Fruit fly (Drosophila melanogaster): ENCODE results near the gene Cyp4ac1.

Gene Cyp4ac1

dm6 chr2L:5260267-5260666 is 3.5 kb upstream of the Cyp4ac1 start:
- no peak for TF ChIP-seq insv (optimal IDR thresholded peaks at IDR 0.05)

- TF ChIP-seq Sin3A (optimal IDR thresholded peaks at IDR 0.05), result no peak
- TF ChIP-seq ttk (optimal IDR thresholded peaks at IDR 0.05), result no peak
- no peak for TF ChIP-seq h (optimal IDR thresholded peaks at IDR 0.05)
- no peak for TF ChIP-seq insv (optimal IDR thresholded peaks at IDR 0.05)
- TF ChIP-seq psq (optimal IDR thresholded peaks at IDR 0.05), result no peak
- no peak for TF ChIP-seq Myc (optimal IDR thresholded peaks at IDR 0.05)
These were observed 2.4 kb upstream of the Cyp4ac1 start for dm6 chr2L:5261223-5261984.

- TF ChIP-seq Sin3A (optimal IDR thresholded peaks at IDR 0.05), result no peak
- TF ChIP-seq insv (optimal IDR thresholded peaks at IDR 0.05), result no peak
- no peak for TF ChIP-seq ttk (optimal IDR thresholded peaks at IDR 0.05)
- TF ChIP-seq psq (optimal IDR thresholded peaks at IDR 0.05), result no peak
- TF ChIP-seq h (optimal IDR thresholded peaks at IDR 0.05), result no peak
- TF ChIP-seq Myc (optimal IDR thresholded peaks at IDR 0.05), result no peak
These were observed 356 bp downstream of the Cyp4ac1 start for dm6 chr2L:5264157-5264556.

dm6 chr2L:5266092-5266491 is 2.3 kb downstream of the Cyp4ac1 start, which contains the start of gene Cyp4ac2:
TSS of gene Cyp4ac2 (plus strand) at chr2L:5266392.
- no peak for TF ChIP-seq Sin3A (optimal IDR thresholded peaks at IDR 0.05)
- TF ChIP-seq h (optimal IDR thresholded peaks at IDR 0.05), result no peak
- TF ChIP-seq insv (optimal IDR thresholded peaks at IDR 0.05), result no peak

dm6 chr2L:5268198-5268597 is 4.4 kb downstream of the Cyp4ac1 start, which contains the start of gene Cyp4ac3:
TSS of gene Cyp4ac3 (plus strand) at chr2L:5268498.
- TF ChIP-seq ttk (optimal IDR thresholded peaks at IDR 0.05) (no peak), Myc (optimal IDR thresholded peaks at IDR 0.05) (no peak), psq (optimal IDR thresholded peaks at IDR 0.05) (no peak), insv (optimal IDR thresholded peaks at IDR 0.05) (no peak), h (optimal IDR thresholded peaks at IDR 0.05) (no peak), Sin3A (optimal IDR thresholded peaks at IDR 0.05) (no peak)

- TF ChIP-seq insv (optimal IDR thresholded peaks at IDR 0.05) (no peak), Myc (optimal IDR thresholded peaks at IDR 0.05) (no peak), h (optimal IDR thresholded peaks at IDR 0.05) (no peak), ttk (optimal IDR thresholded peaks at IDR 0.05) (no peak), psq (optimal IDR thresholded peaks at IDR 0.05) (no peak)
These were observed 6.6 kb downstream of the Cyp4ac1 start for dm6 chr2L:5270215-5271071.

dm6 chr2L:5271081-5271480 is 7.3 kb downstream of the Cyp4ac1 start, which contains the start of gene tkv:
TSS of gene tkv (minus strand) at chr2L:5271384.
- TF ChIP-seq ttk (optimal IDR thresholded peaks at IDR 0.05) (no peak), insv (optimal IDR thresholded peaks at IDR 0.05) (no peak), psq (optimal IDR thresholded peaks at IDR 0.05) (no peak), Myc (optimal IDR thresholded peaks at IDR 0.05) (no peak), h (optimal IDR thresholded peaks at IDR 0.05) (no peak), Sin3A (optimal IDR thresholded peaks at IDR 0.05) (no peak)

- TF ChIP-seq psq (optimal IDR thresholded peaks at IDR 0.05) (no peak), Sin3A (optimal IDR thresholded peaks at IDR 0.05) (no peak), ttk (optimal IDR thresholded peaks at IDR 0.05) (no peak), Myc (optimal IDR thresholded peaks at IDR 0.05) (no peak), h (optimal IDR thresholded peaks at IDR 0.05) (no peak), insv (optimal IDR thresholded peaks at IDR 0.05) (no peak)
These were observed 13.6 kb downstream of the Cyp4ac1 start for dm6 chr2L:5277262-5278008.

- TF ChIP-seq psq (optimal IDR thresholded peaks at IDR 0.05) (no peak), h (optimal IDR thresholded peaks at IDR 0.05) (no peak), Sin3A (optimal IDR thresholded peaks at IDR 0.05) (no peak), insv (optimal IDR thresholded peaks at IDR 0.05) (no peak), Myc (optimal IDR thresholded peaks at IDR 0.05) (no peak), ttk (optimal IDR thresholded peaks at IDR 0.05) (no peak)
These were observed 14.7 kb downstream of the Cyp4ac1 start, which contains the start of the genes Nin and Bub1 for dm6 chr2L:5278309-5279130. TSS of gene Nin (minus strand) at chr2L:5278548. TSS of gene Bub1 (plus strand) at chr2L:5278865.

- TF ChIP-seq insv (optimal IDR thresholded peaks at IDR 0.05) (no peak), h (optimal IDR thresholded peaks at IDR 0.05) (no peak), ttk (optimal IDR thresholded peaks at IDR 0.05) (no peak), psq (optimal IDR thresholded peaks at IDR 0.05) (no peak), Sin3A (optimal IDR thresholded peaks at IDR 0.05) (no peak), Myc (optimal IDR thresholded peaks at IDR 0.05) (no peak)
These were observed 21.0 kb downstream of the Cyp4ac1 start for dm6 chr2L:5284820-5285219.

- TF ChIP-seq Myc (optimal IDR thresholded peaks at IDR 0.05), result no peak
- no peak for TF ChIP-seq ttk (optimal IDR thresholded peaks at IDR 0.05)
- no peak for TF ChIP-seq insv (optimal IDR thresholded peaks at IDR 0.05)
These were observed 22.1 kb downstream of the Cyp4ac1 start for dm6 chr2L:5285860-5286259.
